Fruit fly (Drosophila melanogaster) whole organism, embryonic: Measurements from ENCODE around the gene CG46307.

Experiments
- CG10209 ChIP-seq: fragments of 200-800 bp; sonication (Bioruptor generic); optimal IDR thresholded peaks from 3 replicates; lab custom pipeline; 2017; ENCODE audit warnings: missing biosample characterization, mild to moderate bottlenecking, missing genetic modification characterization, missing genetic modification reagents
- CG11504 ChIP-seq: fragments of 200-800 bp; sonication (Bioruptor generic); optimal IDR thresholded peaks from 3 replicates; lab custom pipeline; 2019; ENCODE audit warnings: missing biosample characterization, mild to moderate bottlenecking, missing genetic modification characterization, moderate library complexity
- CG13424 ChIP-seq: fragments of 200-800 bp; sonication (Bioruptor generic); optimal IDR thresholded peaks from 2 replicates; lab custom pipeline; 2019; ENCODE audit warnings: missing biosample characterization, mild to moderate bottlenecking, missing genetic modification characterization, moderate library complexity
- CG13775 ChIP-seq: fragments of 200-800 bp; sonication (Bioruptor generic); optimal IDR thresholded peaks from 3 replicates; lab custom pipeline; 2017; ENCODE audit warnings: missing biosample characterization, mild to moderate bottlenecking, missing genetic modification characterization
- CG14667 ChIP-seq: fragments of 200-800 bp; sonication (Bioruptor generic); IDR thresholded peaks from 2 replicates; pipeline ENCODE4 v1.3.6; 2022; ENCODE audit warnings: missing biosample characterization, missing genetic modification characterization
- CG14860 ChIP-seq: fragments of 200-800 bp; sonication (Bioruptor generic); IDR thresholded peaks from 3 replicates; pipeline ENCODE4 v1.3.6; 2022; ENCODE audit warnings: missing biosample characterization, missing genetic modification characterization; ENCODE audit not compliant: partially characterized antibody
- CG15011 ChIP-seq: fragments of 200-800 bp; sonication (Bioruptor generic); optimal IDR thresholded peaks from 3 replicates; lab custom pipeline; 2018; ENCODE audit warnings: missing biosample characterization, mild to moderate bottlenecking, missing genetic modification characterization
- CG15696 ChIP-seq: fragments of 200-800 bp; sonication (Bioruptor generic); optimal IDR thresholded peaks from 2 replicates; lab custom pipeline; 2019; ENCODE audit warnings: missing biosample characterization, mild to moderate bottlenecking, missing genetic modification characterization, moderate library complexity
- CG17568 ChIP-seq: fragments of 200-800 bp; sonication (Bioruptor generic); optimal IDR thresholded peaks from 2 replicates; lab custom pipeline; 2018; ENCODE audit warnings: missing biosample characterization, mild to moderate bottlenecking, missing genetic modification characterization, moderate library complexity
- CG18619 ChIP-seq: fragments of 200-800 bp; sonication (Bioruptor generic); optimal IDR thresholded peaks from 3 replicates; lab custom pipeline; 2017; ENCODE audit warnings: missing biosample characterization, mild to moderate bottlenecking, missing genetic modification characterization
- CG2199 ChIP-seq: fragments of 200-800 bp; sonication (Bioruptor generic); IDR thresholded peaks from 3 replicates; pipeline ENCODE4 v1.3.6; 2022; ENCODE audit warnings: missing biosample characterization, missing genetic modification characterization
- CG31441 ChIP-seq: fragments of 200-800 bp; sonication (Bioruptor generic); IDR thresholded peaks from 2 replicates; pipeline ENCODE4 v1.3.6; 2022; ENCODE audit warnings: missing biosample characterization, missing genetic modification characterization
- CG32532 ChIP-seq: fragments of 200-800 bp; sonication (Bioruptor generic); IDR thresholded peaks from 2 replicates; pipeline ENCODE4 v1.3.6; 2022; ENCODE audit warnings: missing biosample characterization, missing genetic modification characterization
- CG3995 ChIP-seq: fragments of 200-800 bp; sonication (Bioruptor generic); optimal IDR thresholded peaks from 3 replicates; lab custom pipeline; 2016; ENCODE audit warnings: missing biosample characterization, missing genetic modification characterization
- CG4328 ChIP-seq: fragments of 200-800 bp; sonication (Bioruptor generic); optimal IDR thresholded peaks from 3 replicates; lab custom pipeline; 2017; ENCODE audit warnings: missing biosample characterization, missing genetic modification reagents, missing genetic modification characterization
- CG4730 ChIP-seq: fragments of 200-800 bp; sonication (Bioruptor generic); IDR thresholded peaks from 2 replicates; pipeline ENCODE4 v1.3.6; 2022; ENCODE audit warnings: missing biosample characterization, missing genetic modification characterization
- CG6654 ChIP-seq: fragments of 200-800 bp; sonication (Bioruptor generic); optimal IDR thresholded peaks from 2 replicates; lab custom pipeline; 2017; ENCODE audit warnings: missing biosample characterization, mild to moderate bottlenecking, missing genetic modification characterization
- CG6813 ChIP-seq: fragments of 200-800 bp; sonication (Bioruptor generic); optimal IDR thresholded peaks from 2 replicates; lab custom pipeline; 2017; ENCODE audit warnings: missing biosample characterization, missing genetic modification characterization, mild to moderate bottlenecking, moderate library complexity, missing genetic modification reagents
- CG9215 ChIP-seq: fragments of 200-800 bp; sonication (Bioruptor generic); IDR thresholded peaks from 2 replicates; pipeline ENCODE4 v1.3.6; 2022; ENCODE audit warnings: missing biosample characterization, missing genetic modification characterization
- D19A ChIP-seq: fragments of 200-800 bp; optimal IDR thresholded peaks from 3 replicates; lab custom pipeline; 2019; ENCODE audit warnings: missing biosample characterization, mild to moderate bottlenecking, missing genetic modification characterization, moderate library complexity
- Dfd ChIP-seq, 2 experiments: fragments of >200 bp; optimal IDR thresholded peaks; 2 replicates each; lab custom pipeline; 2017; ENCODE audit warnings: missing biosample characterization in 2 of 2, missing genetic modification characterization in 2 of 2
- Dip3 ChIP-seq: fragments of 200-800 bp; sonication (Bioruptor generic); optimal IDR thresholded peaks from 3 replicates; lab custom pipeline; 2016; ENCODE audit warnings: missing biosample characterization, missing genetic modification characterization
- Doc2 ChIP-seq: fragments of 200-800 bp; sonication (Bioruptor generic); IDR thresholded peaks from 2 replicates; pipeline ENCODE4 v1.3.6; 2022; ENCODE audit warnings: missing biosample characterization, missing genetic modification characterization
- Dp ChIP-seq: fragments of 200-800 bp; sonication (Bioruptor generic); optimal IDR thresholded peaks from 2 replicates; lab custom pipeline; 2018; ENCODE audit warnings: missing biosample characterization, mild to moderate bottlenecking, missing genetic modification characterization, moderate library complexity
- NK7.1 ChIP-seq: fragments of 200-800 bp; sonication (Bioruptor generic); optimal IDR thresholded peaks from 3 replicates; lab custom pipeline; 2016; ENCODE audit warnings: missing biosample characterization, missing genetic modification characterization
- PHDP ChIP-seq: fragments of 200-800 bp; sonication (Bioruptor generic); optimal IDR thresholded peaks from 3 replicates; lab custom pipeline; 2018; ENCODE audit warnings: missing biosample characterization, mild to moderate bottlenecking, missing genetic modification characterization, moderate library complexity
- Pdp1 ChIP-seq, 2 experiments: fragments of 200-800 bp; sonication (Bioruptor generic); optimal IDR thresholded peaks; 3 replicates each; lab custom pipeline; 2016; ENCODE audit warnings: missing biosample characterization in 2 of 2, missing genetic modification characterization in 2 of 2, mild to moderate bottlenecking in 1 of 2, moderate library complexity in 1 of 2
- Ptx1 ChIP-seq: fragments of 200-800 bp; sonication (Bioruptor generic); IDR thresholded peaks from 2 replicates; pipeline ENCODE4 v1.3.6; 2022; ENCODE audit warnings: missing biosample characterization, missing genetic modification characterization
- Rfx ChIP-seq: fragments of 200-800 bp; sonication (Bioruptor generic); IDR thresholded peaks from 2 replicates; pipeline ENCODE4 v1.3.6; 2022; ENCODE audit warnings: missing biosample characterization, missing genetic modification characterization
- Rx ChIP-seq: fragments of 200-800 bp; sonication (Bioruptor generic); IDR thresholded peaks from 2 replicates; pipeline ENCODE4 v1.3.6; 2022; ENCODE audit warnings: missing biosample characterization, missing genetic modification characterization
- Xrp1 ChIP-seq: fragments of 200-800 bp; sonication (Bioruptor generic); IDR thresholded peaks from 2 replicates; pipeline ENCODE4 v1.3.6; 2022; ENCODE audit warnings: missing biosample characterization, missing genetic modification characterization
- az2 ChIP-seq: fragments of 200-800 bp; sonication (Bioruptor generic); optimal IDR thresholded peaks from 3 replicates; lab custom pipeline; 2016; ENCODE audit warnings: missing biosample characterization, missing genetic modification characterization
- bsh ChIP-seq, 2 experiments: fragments of 200-800 bp; sonication (Bioruptor generic); optimal IDR thresholded peaks; 2 replicates each; lab custom pipeline; 2017 to 2018; ENCODE audit warnings: mild to moderate bottlenecking in 2 of 2, missing biosample characterization in 2 of 2, missing genetic modification characterization in 2 of 2, moderate library complexity in 1 of 2
- dmrt11E ChIP-seq: fragments of 200-800 bp; sonication (Bioruptor generic); optimal IDR thresholded peaks from 3 replicates; lab custom pipeline; 2018; ENCODE audit warnings: missing biosample characterization, mild to moderate bottlenecking, missing genetic modification characterization, moderate library complexity
- dpn ChIP-seq, 2 experiments: fragments of 200-800 bp; sonication (Bioruptor generic); optimal IDR thresholded peaks; 3 replicates each; lab custom pipeline; 2016; ENCODE audit warnings: missing biosample characterization in 2 of 2, missing genetic modification characterization in 2 of 2
- jigr1 ChIP-seq: fragments of 200-800 bp; sonication (Bioruptor generic); IDR thresholded peaks from 3 replicates; pipeline ENCODE4 v1.3.6; 2022; ENCODE audit warnings: missing biosample characterization, missing genetic modification characterization
- klu ChIP-seq: fragments of 200-800 bp; sonication (Bioruptor generic); IDR thresholded peaks from 2 replicates; pipeline ENCODE4 v1.3.6; 2022; ENCODE audit warnings: missing biosample characterization, missing genetic modification characterization
- mam ChIP-seq: fragments of 200-800 bp; sonication (Bioruptor generic); optimal IDR thresholded peaks from 3 replicates; lab custom pipeline; 2016; ENCODE audit warnings: missing biosample characterization, missing genetic modification characterization
- mirr ChIP-seq: fragments of 200-800 bp; sonication (Bioruptor generic); optimal IDR thresholded peaks from 3 replicates; lab custom pipeline; 2018; ENCODE audit warnings: missing biosample characterization, mild to moderate bottlenecking, missing genetic modification characterization
- p53 ChIP-seq: fragments of 200-800 bp; sonication (Bioruptor generic); optimal IDR thresholded peaks from 2 replicates; lab custom pipeline; 2016; ENCODE audit warnings: missing biosample characterization, missing genetic modification characterization
- rib ChIP-seq: fragments of 200-800 bp; sonication (Bioruptor generic); IDR thresholded peaks from 2 replicates; pipeline ENCODE4 v1.3.6; 2022; ENCODE audit warnings: missing biosample characterization, missing genetic modification characterization
- sens ChIP-seq: fragments of 200-800 bp; sonication (Bioruptor generic); peaks from one replicate; lab custom pipeline; 2016; ENCODE audit warnings: missing biosample characterization, missing genetic modification characterization
- sim ChIP-seq: fragments of 200-800 bp; sonication (Bioruptor generic); IDR thresholded peaks from 2 replicates; pipeline ENCODE4 v1.3.6; 2022; ENCODE audit warnings: missing biosample characterization, missing genetic modification characterization
- ssp ChIP-seq: fragments of 200-800 bp; sonication (Bioruptor generic); IDR thresholded peaks from 2 replicates; pipeline ENCODE4 v1.3.6; 2022; ENCODE audit warnings: missing biosample characterization, missing genetic modification characterization
- twi ChIP-seq: fragments of 200-800 bp; optimal IDR thresholded peaks from 2 replicates; lab custom pipeline; 2019; ENCODE audit warnings: missing biosample characterization, mild to moderate bottlenecking, missing genetic modification characterization, moderate library complexity
- vnd ChIP-seq: fragments of 200-800 bp; sonication (Bioruptor generic); IDR thresholded peaks from 3 replicates; pipeline ENCODE4 v1.3.6; 2022; ENCODE audit warnings: missing biosample characterization, missing genetic modification characterization; ENCODE audit not compliant: partially characterized antibody
- zen2 ChIP-seq: fragments of 200-800 bp; sonication (Bioruptor generic); IDR thresholded peaks from 3 replicates; pipeline ENCODE4 v1.3.6; 2022; ENCODE audit warnings: missing biosample characterization, missing genetic modification characterization; ENCODE audit not compliant: partially characterized antibody
- zfh1 ChIP-seq: fragments of 200-800 bp; sonication (Bioruptor generic); IDR thresholded peaks from 3 replicates; pipeline ENCODE4 v1.3.6; 2022; ENCODE audit warnings: missing biosample characterization, missing genetic modification characterization

CG46307 gene

dm6 chr2L:21111849-21112248 lies 7.5 kb downstream of the CG46307 start:
- TF ChIP-seq NK7.1 (GFP tag; lab: Kevin White, UChicago): no peak
- no peak for TF ChIP-seq Dfd (GFP tag; optimal IDR thresholded peaks at IDR 0.05; lab: Kevin White, UChicago)
- TF ChIP-seq mirr (GFP tag; lab: Kevin White, UChicago): no peak
- no peak for TF ChIP-seq bsh (GFP tag; optimal IDR thresholded peaks at IDR 0.05; lab: Kevin White, UChicago)
- TF ChIP-seq CG6654 (GFP tag; lab: Kevin White, UChicago): no peak
- no peak for TF ChIP-seq CG14667 (GFP tag; lab: Robert Waterston, UW)
- no peak for TF ChIP-seq sim (GFP tag; lab: Robert Waterston, UW)
- peak; percentile 65 for TF ChIP-seq D19A (tag; lab: Kevin White, UChicago)
- TF ChIP-seq CG10209 (GFP tag; lab: Kevin White, UChicago): no peak
- no peak for TF ChIP-seq Rfx (GFP tag; lab: Robert Waterston, UW)
- TF ChIP-seq CG15011: no peak
- no peak for TF ChIP-seq CG32532 (GFP tag; lab: Robert Waterston, UW)
- TF ChIP-seq Doc2 (GFP tag; lab: Robert Waterston, UW): no peak
- TF ChIP-seq Xrp1 (GFP tag; lab: Robert Waterston, UW): 0 out of 2 replicates have a peak, but pooled peaks have one; percentile 9
- TF ChIP-seq CG2199: peak; percentile 57; the same call in 1 of the 3 replicates
- no peak for TF ChIP-seq jigr1 (GFP tag; lab: Robert Waterston, UW)
- no peak for TF ChIP-seq CG31441 (GFP tag; lab: Robert Waterston, UW)
- TF ChIP-seq vnd: no peak
- TF ChIP-seq CG18619 (GFP tag; lab: Kevin White, UChicago): no peak
- TF ChIP-seq zen2 (GFP tag; lab: Robert Waterston, UW): no peak
- TF ChIP-seq CG13424 (tag; lab: Kevin White, UChicago): no peak
- TF ChIP-seq rib (GFP tag; lab: Robert Waterston, UW): no peak
- TF ChIP-seq CG15696: peak; percentile 50
- peak; percentile 26 for TF ChIP-seq twi (tag; lab: Kevin White, UChicago)
- no peak for TF ChIP-seq Pdp1 (GFP tag; optimal IDR thresholded peaks at IDR 0.05; lab: Kevin White, UChicago)
- TF ChIP-seq CG4328 (GFP tag; lab: Kevin White, UChicago): no peak
- no peak for TF ChIP-seq Dp (GFP tag; lab: Kevin White, UChicago)
- TF ChIP-seq, all 482 proteins: peak for 5

- TF ChIP-seq sens (GFP tag; lab: Kevin White, UChicago): peak; percentile 59
- TF ChIP-seq CG3995 (GFP tag; lab: Kevin White, UChicago): no peak
These were observed 9.2 kb downstream of the CG46307 start for dm6 chr2L:21113546-21113945.

dm6 chr2L:21115687-21116086 lies 11.3 kb downstream of the CG46307 start:
- no peak for TF ChIP-seq CG13775 (GFP tag; lab: Kevin White, UChicago)
- no peak for TF ChIP-seq klu (GFP tag; lab: Robert Waterston, UW)
- no peak for TF ChIP-seq CG15011
- TF ChIP-seq CG17568 (GFP tag; lab: Kevin White, UChicago): no peak
- no peak for TF ChIP-seq ssp (GFP tag; lab: Robert Waterston, UW)
- TF ChIP-seq Ptx1 (GFP tag; lab: Robert Waterston, UW): no peak
- TF ChIP-seq CG2199: peak; percentile 97
- no peak for TF ChIP-seq dpn (GFP tag; optimal IDR thresholded peaks at IDR 0.05; lab: Kevin White, UChicago)

dm6 chr2L:21135764-21136163 lies 31.4 kb downstream of the CG46307 start:
- TF ChIP-seq Dip3 (GFP tag; lab: Kevin White, UChicago): no peak
- TF ChIP-seq PHDP (tag; lab: Kevin White, UChicago): no peak
- TF ChIP-seq dmrt11E (tag; lab: Kevin White, UChicago): no peak
- TF ChIP-seq CG14860 (GFP tag; lab: Robert Waterston, UW): no peak
- TF ChIP-seq az2 (GFP tag; lab: Kevin White, UChicago): no peak
- TF ChIP-seq CG9215 (GFP tag; lab: Robert Waterston, UW): no peak
- no peak for TF ChIP-seq CG4730
- TF ChIP-seq zfh1: no peak
- TF ChIP-seq Rx (GFP tag; lab: Robert Waterston, UW): no peak
- TF ChIP-seq CG6813 (GFP tag; lab: Kevin White, UChicago): no peak
- no peak for TF ChIP-seq p53
- TF ChIP-seq mam (GFP tag; lab: Kevin White, UChicago): no peak
- TF ChIP-seq CG11504: no peak
